Fruit fly (Drosophila melanogaster) whole organism, embryonic: Measurements from ENCODE around the gene Atg13.

Experiments used
- Atf-2 ChIP-seq: fragments of 200-800 bp; sonication (Bioruptor generic); optimal IDR thresholded peaks from 2 replicates; lab custom pipeline; 2016; ENCODE audit warnings: missing biosample characterization, missing genetic modification characterization
- Awh ChIP-seq: fragments of 200-800 bp; sonication (Bioruptor generic); IDR thresholded peaks from 2 replicates; pipeline ENCODE4, ENCODE4 v1.3.6; 2022; ENCODE audit warnings: missing biosample characterization, missing genetic modification characterization
- CG10147 ChIP-seq: fragments of 200-800 bp; sonication (Bioruptor generic); optimal IDR thresholded peaks from 2 replicates; lab custom pipeline; 2019; ENCODE audit warnings: missing biosample characterization, mild to moderate bottlenecking, missing genetic modification characterization, moderate library complexity
- CG10431 ChIP-seq: fragments of 200-800 bp; sonication (Bioruptor generic); optimal IDR thresholded peaks from 3 replicates; lab custom pipeline; 2018; ENCODE audit warnings: missing biosample characterization, mild to moderate bottlenecking, missing genetic modification characterization
- CG10565 ChIP-seq: fragments of 200-800 bp; sonication (Bioruptor generic); optimal IDR thresholded peaks from 3 replicates; lab custom pipeline; 2016; ENCODE audit warnings: missing biosample characterization, mild to moderate bottlenecking, missing genetic modification characterization
- CG10959 ChIP-seq: fragments of 200-800 bp; sonication (Bioruptor generic); IDR thresholded peaks from 2 replicates; pipeline ENCODE4 v1.3.6; 2022; ENCODE audit warnings: missing biosample characterization, missing genetic modification characterization
- CG12299 ChIP-seq: fragments of 200-800 bp; sonication (Bioruptor generic); optimal IDR thresholded peaks from 2 replicates; lab custom pipeline; 2018; ENCODE audit warnings: missing biosample characterization, mild to moderate bottlenecking, missing genetic modification characterization
- CG12391 ChIP-seq: fragments of 200-800 bp; sonication (Bioruptor generic); optimal IDR thresholded peaks from 3 replicates; lab custom pipeline; 2018; ENCODE audit warnings: missing biosample characterization, mild to moderate bottlenecking, missing genetic modification characterization, moderate library complexity
- CG13123 ChIP-seq: fragments of 200-800 bp; sonication (Bioruptor generic); optimal IDR thresholded peaks from 2 replicates; lab custom pipeline; 2016; ENCODE audit warnings: missing biosample characterization, missing genetic modification characterization
- CG13624 ChIP-seq: fragments of 200-800 bp; sonication (Bioruptor generic); optimal IDR thresholded peaks from 2 replicates; lab custom pipeline; 2016; ENCODE audit warnings: missing biosample characterization, missing genetic modification characterization
- CG15514 ChIP-seq: fragments of 200-800 bp; sonication (Bioruptor generic); optimal IDR thresholded peaks from 3 replicates; lab custom pipeline; 2017; ENCODE audit warnings: missing biosample characterization, missing genetic modification characterization, mild to moderate bottlenecking, moderate library complexity, missing genetic modification reagents
- CG16863 ChIP-seq: fragments of 200-800 bp; sonication (Bioruptor generic); optimal IDR thresholded peaks from 3 replicates; lab custom pipeline; 2016; ENCODE audit warnings: missing biosample characterization, missing genetic modification characterization
- CG17361 ChIP-seq: fragments of 200-800 bp; sonication (Bioruptor generic); IDR thresholded peaks from 3 replicates; pipeline ENCODE4 v1.3.6; 2022; ENCODE audit warnings: missing biosample characterization, missing genetic modification characterization
- CG2202 ChIP-seq: fragments of 200-800 bp; sonication (Bioruptor generic); optimal IDR thresholded peaks from 2 replicates; lab custom pipeline; 2018; ENCODE audit warnings: missing biosample characterization, mild to moderate bottlenecking, missing genetic modification characterization
- CG30403 ChIP-seq: fragments of 200-800 bp; sonication (Bioruptor generic); optimal IDR thresholded peaks from 3 replicates; lab custom pipeline; 2016; ENCODE audit warnings: missing biosample characterization, missing genetic modification characterization
- CG32767 ChIP-seq: fragments of 200-800 bp; sonication (Bioruptor generic); IDR thresholded peaks from 2 replicates; pipeline ENCODE4 v1.3.6; 2022; ENCODE audit warnings: missing biosample characterization, missing genetic modification characterization
- CG33213 ChIP-seq: fragments of 200-800 bp; sonication (Bioruptor generic); optimal IDR thresholded peaks from 3 replicates; lab custom pipeline; 2016; ENCODE audit warnings: missing biosample characterization, missing genetic modification characterization
- CG3407 ChIP-seq: fragments of 200-800 bp; sonication (Bioruptor generic); optimal IDR thresholded peaks from 2 replicates; lab custom pipeline; 2018; ENCODE audit warnings: missing biosample characterization, mild to moderate bottlenecking, missing genetic modification characterization
- CG34422 ChIP-seq: fragments of 200-800 bp; sonication (Bioruptor generic); IDR thresholded peaks from 3 replicates; pipeline ENCODE4 v1.3.6; 2022; ENCODE audit warnings: missing biosample characterization, missing genetic modification characterization
- CG4707 ChIP-seq: fragments of 200-800 bp; sonication (Bioruptor generic); optimal IDR thresholded peaks from 2 replicates; lab custom pipeline; 2018; ENCODE audit warnings: missing biosample characterization, mild to moderate bottlenecking, missing genetic modification characterization, moderate library complexity
- CG5953 ChIP-seq: fragments of 200-800 bp; sonication (Bioruptor generic); IDR thresholded peaks from 2 replicates; pipeline ENCODE4 v1.3.6; 2022; ENCODE audit warnings: missing biosample characterization, missing genetic modification characterization
- CG7271 ChIP-seq: fragments of 200-800 bp; sonication (Bioruptor generic); optimal IDR thresholded peaks from 2 replicates; lab custom pipeline; 2018; ENCODE audit warnings: missing biosample characterization, mild to moderate bottlenecking, missing genetic modification characterization, moderate library complexity
- CG9727 ChIP-seq: fragments of 200-800 bp; sonication (Bioruptor generic); optimal IDR thresholded peaks from 3 replicates; lab custom pipeline; 2017; ENCODE audit warnings: missing biosample characterization, mild to moderate bottlenecking, missing genetic modification characterization
- CTCF ChIP-seq: fragments of 200-800 bp; sonication (Bioruptor generic); optimal IDR thresholded peaks from 2 replicates; lab custom pipeline; 2017; ENCODE audit warnings: missing biosample characterization, mild to moderate bottlenecking, missing genetic modification characterization, moderate library complexity
- CrebB ChIP-seq: fragments of 200-800 bp; sonication (Bioruptor generic); optimal IDR thresholded peaks from 3 replicates; lab custom pipeline; 2018; ENCODE audit warnings: missing biosample characterization, mild to moderate bottlenecking, missing genetic modification characterization
- D19A ChIP-seq: fragments of 200-800 bp; optimal IDR thresholded peaks from 3 replicates; lab custom pipeline; 2019; ENCODE audit warnings: missing biosample characterization, mild to moderate bottlenecking, missing genetic modification characterization, moderate library complexity
- E2f1 ChIP-seq: fragments of 200-800 bp; sonication (Bioruptor generic); IDR thresholded peaks from 2 replicates; pipeline ENCODE4 v1.3.6; 2022; ENCODE audit warnings: missing biosample characterization, missing genetic modification characterization
- Fer3 ChIP-seq: fragments of 200-800 bp; sonication (Bioruptor generic); optimal IDR thresholded peaks from 2 replicates; lab custom pipeline; 2018; ENCODE audit warnings: missing biosample characterization, mild to moderate bottlenecking, missing genetic modification characterization, moderate library complexity
- HLHmδ ChIP-seq: fragments of 200-800 bp; sonication (Bioruptor generic); optimal IDR thresholded peaks from 2 replicates; lab custom pipeline; 2018; ENCODE audit warnings: missing biosample characterization, mild to moderate bottlenecking, missing genetic modification characterization, moderate library complexity
- Hey ChIP-seq: fragments of 200-800 bp; sonication (Bioruptor generic); optimal IDR thresholded peaks from 3 replicates; lab custom pipeline; 2018; ENCODE audit warnings: missing biosample characterization, mild to moderate bottlenecking, missing genetic modification characterization
- HmgD ChIP-seq: fragments of 200-800 bp; sonication (Bioruptor generic); optimal IDR thresholded peaks from 3 replicates; lab custom pipeline; 2016; ENCODE audit warnings: missing biosample characterization, missing genetic modification characterization
- Hmr ChIP-seq: fragments of 200-800 bp; sonication (Bioruptor generic); optimal IDR thresholded peaks from 3 replicates; lab custom pipeline; 2017; ENCODE audit warnings: mild to moderate bottlenecking, missing biosample characterization, missing genetic modification reagents, missing genetic modification characterization
- Kr ChIP-seq: fragments of 200-800 bp; sonication (Bioruptor generic); optimal IDR thresholded peaks from 2 replicates; lab custom pipeline; 2017; ENCODE audit warnings: missing biosample characterization, mild to moderate bottlenecking, missing genetic modification characterization
- Max ChIP-seq: fragments of 200-800 bp; sonication (Bioruptor generic); optimal IDR thresholded peaks from 2 replicates; lab custom pipeline; 2016; ENCODE audit warnings: missing biosample characterization, mild to moderate bottlenecking, missing genetic modification characterization
- Mes4 ChIP-seq: fragments of 200-800 bp; sonication (Bioruptor generic); optimal IDR thresholded peaks from 2 replicates; lab custom pipeline; 2016; ENCODE audit warnings: missing biosample characterization, missing genetic modification characterization
- Pdp1 ChIP-seq, 2 experiments: fragments of 200-800 bp; sonication (Bioruptor generic); optimal IDR thresholded peaks; 3 replicates each; lab custom pipeline; 2016; ENCODE audit warnings: missing biosample characterization in 2 of 2, missing genetic modification characterization in 2 of 2, mild to moderate bottlenecking in 1 of 2, moderate library complexity in 1 of 2
- amos ChIP-seq: fragments of 200-800 bp; sonication (Bioruptor generic); IDR thresholded peaks from 2 replicates; pipeline ENCODE4 v1.3.6; 2022; ENCODE audit warnings: missing biosample characterization, missing genetic modification characterization; ENCODE audit not compliant: partially characterized antibody
- br ChIP-seq: fragments of >200 bp; optimal IDR thresholded peaks from 2 replicates; lab custom pipeline; 2017
- bsh ChIP-seq, 2 experiments: fragments of 200-800 bp; sonication (Bioruptor generic); optimal IDR thresholded peaks; 2 replicates each; lab custom pipeline; 2017 to 2018; ENCODE audit warnings: mild to moderate bottlenecking in 2 of 2, missing biosample characterization in 2 of 2, missing genetic modification characterization in 2 of 2, moderate library complexity in 1 of 2
- cad ChIP-seq: fragments of >200 bp; optimal IDR thresholded peaks from 2 replicates; lab custom pipeline; 2017; ENCODE audit warnings: missing biosample characterization, missing genetic modification characterization
- chif ChIP-seq, 2 experiments: fragments of 200-800 bp; sonication (Bioruptor generic); optimal IDR thresholded peaks; 3 replicates each; lab custom pipeline; 2016; ENCODE audit warnings: missing biosample characterization in 2 of 2, missing genetic modification characterization in 2 of 2
- croc ChIP-seq: fragments of 200-800 bp; sonication (Bioruptor generic); conservative IDR thresholded peaks from 3 replicates; pipeline ENCODE4 v1.3.6; 2022; ENCODE audit warnings: missing biosample characterization, missing genetic modification characterization
- da ChIP-seq: fragments of 200-800 bp; sonication (Bioruptor generic); optimal IDR thresholded peaks from 2 replicates; lab custom pipeline; 2016; ENCODE audit warnings: missing biosample characterization, missing genetic modification characterization
- dmrt11E ChIP-seq: fragments of 200-800 bp; sonication (Bioruptor generic); optimal IDR thresholded peaks from 3 replicates; lab custom pipeline; 2018; ENCODE audit warnings: missing biosample characterization, mild to moderate bottlenecking, missing genetic modification characterization, moderate library complexity
- ftz-f1 ChIP-seq: fragments of 200-800 bp; sonication (Bioruptor generic); optimal IDR thresholded peaks from 2 replicates; lab custom pipeline; 2016; ENCODE audit warnings: missing biosample characterization, missing genetic modification characterization
- h ChIP-seq: fragments of >200 bp; optimal IDR thresholded peaks from 2 replicates; lab custom pipeline; 2017
- tgo ChIP-seq: fragments of 200-800 bp; sonication (Bioruptor generic); IDR thresholded peaks from 3 replicates; pipeline ENCODE4 v1.3.6; 2022; ENCODE audit warnings: missing biosample characterization, missing genetic modification characterization
- tin ChIP-seq: fragments of 200-800 bp; sonication (Bioruptor generic); optimal IDR thresholded peaks from 3 replicates; lab custom pipeline; 2016; ENCODE audit warnings: missing biosample characterization, missing genetic modification characterization
- trh ChIP-seq: fragments of 200-800 bp; sonication (Bioruptor generic); optimal IDR thresholded peaks from 2 replicates; lab custom pipeline; 2016; ENCODE audit warnings: missing biosample characterization, missing genetic modification characterization
- ttk ChIP-seq: fragments of 200-800 bp; sonication (Bioruptor generic); IDR thresholded peaks from 2 replicates; pipeline ENCODE4 v2.1.2; 2022; ENCODE audit warnings: missing biosample characterization, missing genetic modification characterization
- vvl ChIP-seq: fragments of 200-800 bp; sonication (Bioruptor generic); IDR thresholded peaks from 2 replicates; pipeline ENCODE4 v1.3.6; 2022; ENCODE audit warnings: missing biosample characterization, missing genetic modification characterization
- zen ChIP-seq: fragments of 200-800 bp; sonication (Bioruptor generic); optimal IDR thresholded peaks from 3 replicates; lab custom pipeline; 2018; ENCODE audit warnings: missing biosample characterization, mild to moderate bottlenecking, missing genetic modification characterization, moderate library complexity

The Atg13 gene

dm6 chr3R:8308515-8308959 is 41.1 kb upstream of the Atg13 start, which contains the start of gene tex (continued):
- TF ChIP-seq chif (GFP tag; optimal IDR thresholded peaks at IDR 0.05; lab: Kevin White, UChicago) (peak in 1 of 2 experiments; percentile 14), Mes4 (GFP tag; lab: Kevin White, UChicago) (peak; percentile 35), CG12391 (peak; percentile 27), tgo (no peak), cad (GFP tag; lab: Kevin White, UChicago) (no peak), croc (GFP tag; lab: Robert Waterston, UW) (no peak), Pdp1 (GFP tag; optimal IDR thresholded peaks at IDR 0.05; lab: Kevin White, UChicago) (peak in 1 of 2 experiments; percentile 76), CTCF (GFP tag; lab: Kevin White, UChicago) (peak; percentile 19), CG9727 (GFP tag; lab: Kevin White, UChicago) (peak; percentile 69), CG5953 (GFP tag; lab: Robert Waterston, UW) (no peak), CG34422 (peak; percentile 65; the same call in 1 of the 3 replicates), CG12299 (peak; percentile 13), CG32767 (GFP tag; lab: Robert Waterston, UW) (no peak), CG7271 (peak; percentile 44), zen (tag; lab: Kevin White, UChicago) (peak; percentile 6), bsh (GFP tag; optimal IDR thresholded peaks at IDR 0.05; lab: Kevin White, UChicago) (peak in 1 of 2 experiments; percentile 62), CG4707 (GFP tag; lab: Kevin White, UChicago) (peak; percentile 71), ttk (GFP tag; lab: Robert Waterston, UW) (no peak), CG33213 (GFP tag; lab: Kevin White, UChicago) (peak; percentile 58), h (lab: Kevin White, UChicago) (no peak), CG30403 (GFP tag; lab: Kevin White, UChicago) (no peak), CG3407 (GFP tag; lab: Kevin White, UChicago) (peak; percentile 62), CG10959 (GFP tag; lab: Robert Waterston, UW) (no peak), Hey (tag; lab: Kevin White, UChicago) (no peak), CG15514 (peak; percentile 56), CrebB (no peak), vvl (peak; percentile 68), E2f1 (GFP tag; lab: Robert Waterston, UW) (no peak), trh (GFP tag; lab: Kevin White, UChicago) (no peak), CG13123 (peak; percentile 1), ftz-f1 (GFP tag; lab: Kevin White, UChicago) (no peak), Hmr (GFP tag; lab: Kevin White, UChicago) (no peak), dmrt11E (tag; lab: Kevin White, UChicago) (peak; percentile 29), CG16863 (peak; percentile 2), HmgD (GFP tag; lab: Kevin White, UChicago) (peak; percentile 35), amos (GFP tag; lab: Robert Waterston, UW) (peak; percentile 51), CG10147 (GFP tag; lab: Kevin White, UChicago) (no peak), CG13624 (GFP tag; lab: Kevin White, UChicago) (no peak), Kr (GFP tag; lab: Kevin White, UChicago) (peak; percentile 14), da (GFP tag; lab: Kevin White, UChicago) (no peak), Max (no peak), CG10431 (GFP tag; lab: Kevin White, UChicago) (peak; percentile 31), D19A (peak; percentile 30), Fer3 (tag; lab: Kevin White, UChicago) (peak; percentile 18), Atf-2 (no peak), br (no peak), Awh (GFP tag; lab: Robert Waterston, UW) (peak; percentile 88), HLHmδ (GFP tag; lab: Kevin White, UChicago) (peak; percentile 77), CG2202 (tag; lab: Kevin White, UChicago) (peak; percentile 63), tin (GFP tag; lab: Kevin White, UChicago) (no peak), CG17361 (peak; percentile 37; the same call in 2 of the 3 replicates), CG10565 (GFP tag; lab: Kevin White, UChicago) (no peak)
